Worm (Caenorhabditis elegans) whole organism, late embryonic: ENCODE results near the gene pstk-1.

Source experiments
- C08G9.2 ChIP-seq: sonication (generic microtip); optimal IDR thresholded peaks from 2 replicates; lab custom pipeline; 2016; ENCODE audit warnings: mild to moderate bottlenecking, missing genetic modification characterization, moderate library complexity, missing compliant biosample characterization
- C38D4.7 ChIP-seq: fragments of 200-800 bp; sonication (Bioruptor generic); optimal IDR thresholded peaks from 2 replicates; lab custom pipeline; 2018; ENCODE audit warnings: mild to moderate bottlenecking, missing genetic modification characterization, moderate library complexity, missing compliant biosample characterization
- K02D7.2 ChIP-seq: sonication (generic microtip); optimal IDR thresholded peaks from 2 replicates; lab custom pipeline; 2017; ENCODE audit warnings: mild to moderate bottlenecking, missing genetic modification characterization, missing compliant biosample characterization
- Y22D7AL.16 ChIP-seq: sonication (generic microtip); optimal IDR thresholded peaks from 2 replicates; lab custom pipeline; 2016; ENCODE audit warnings: missing genetic modification characterization, missing compliant biosample characterization
- ama-1 ChIP-seq: fragments of 150-350 bp; optimal IDR thresholded peaks from 2 replicates; lab custom pipeline; 2014
- ceh-19 ChIP-seq: fragments of 200-800 bp; sonication (Bioruptor generic); optimal IDR thresholded peaks from 2 replicates; lab custom pipeline; 2018; ENCODE audit warnings: mild to moderate bottlenecking, missing genetic modification characterization, missing compliant biosample characterization
- ceh-2 ChIP-seq: sonication (generic microtip); optimal IDR thresholded peaks from 2 replicates; lab custom pipeline; 2016; ENCODE audit warnings: missing genotype, missing genetic modification characterization, missing compliant biosample characterization
- ceh-22 ChIP-seq: sonication (generic microtip); optimal IDR thresholded peaks from 2 replicates; lab custom pipeline; 2017; ENCODE audit warnings: missing biosample characterization, missing genetic modification characterization
- ceh-24 ChIP-seq: sonication (generic microtip); optimal IDR thresholded peaks from 2 replicates; lab custom pipeline; 2016; ENCODE audit warnings: mild to moderate bottlenecking, missing genetic modification characterization, missing compliant biosample characterization
- ceh-31 ChIP-seq: sonication (generic microtip); optimal IDR thresholded peaks from 2 replicates; lab custom pipeline; 2016; ENCODE audit warnings: missing genetic modification characterization, missing compliant biosample characterization
- ceh-48 ChIP-seq: sonication (generic microtip); optimal IDR thresholded peaks from 2 replicates; lab custom pipeline; 2016; ENCODE audit warnings: missing genetic modification characterization, inconsistent platforms, missing compliant biosample characterization
- dmd-4 ChIP-seq: sonication (generic microtip); optimal IDR thresholded peaks from 2 replicates; lab custom pipeline; 2016; ENCODE audit warnings: borderline replicate concordance, missing genetic modification characterization, missing compliant biosample characterization
- ets-4 ChIP-seq: sonication (generic microtip); optimal IDR thresholded peaks from 2 replicates; lab custom pipeline; 2016; ENCODE audit warnings: missing genetic modification characterization, missing compliant biosample characterization
- eyg-1 ChIP-seq: sonication (generic microtip); optimal IDR thresholded peaks from 2 replicates; lab custom pipeline; 2016; ENCODE audit warnings: missing genotype, missing genetic modification characterization, missing compliant biosample characterization
- fax-1 ChIP-seq: sonication (generic microtip); optimal IDR thresholded peaks from 2 replicates; lab custom pipeline; 2016; ENCODE audit warnings: missing genotype, missing genetic modification characterization, missing compliant biosample characterization
- fkh-6 ChIP-seq: sonication (generic microtip); optimal IDR thresholded peaks from 2 replicates; lab custom pipeline; 2016; ENCODE audit warnings: missing genetic modification characterization, missing compliant biosample characterization
- hlh-6 ChIP-seq: sonication (generic microtip); optimal IDR thresholded peaks from 2 replicates; lab custom pipeline; 2016; ENCODE audit warnings: missing genotype, missing genetic modification characterization, missing compliant biosample characterization
- hlh-8 ChIP-seq: sonication (generic microtip); optimal IDR thresholded peaks from 2 replicates; lab custom pipeline; 2016; ENCODE audit warnings: missing genotype, missing genetic modification characterization, missing compliant biosample characterization
- lin-11 ChIP-seq: fragments of 200-800 bp; sonication (Bioruptor generic); optimal IDR thresholded peaks from 2 replicates; lab custom pipeline; 2018; ENCODE audit warnings: mild to moderate bottlenecking, missing genetic modification characterization, missing compliant biosample characterization
- madf-2 ChIP-seq: sonication (generic microtip); optimal IDR thresholded peaks from 2 replicates; lab custom pipeline; 2017; ENCODE audit warnings: missing genetic modification characterization, missing compliant biosample characterization
- nhr-11 ChIP-seq: fragments of 150-350 bp; optimal IDR thresholded peaks from 2 replicates; lab custom pipeline; 2014; ENCODE audit warnings: missing biosample characterization, missing genetic modification characterization
- nhr-232 ChIP-seq: sonication (generic microtip); optimal IDR thresholded peaks from 2 replicates; lab custom pipeline; 2016; ENCODE audit warnings: missing genetic modification characterization, missing compliant biosample characterization
- pat-9 ChIP-seq: fragments of 200-800 bp; sonication (Bioruptor generic); optimal IDR thresholded peaks from 2 replicates; lab custom pipeline; 2018; ENCODE audit warnings: mild to moderate bottlenecking, missing genetic modification characterization, moderate library complexity, missing compliant biosample characterization
- pax-1 ChIP-seq: fragments of 150-350 bp; optimal IDR thresholded peaks from 2 replicates; lab custom pipeline; 2014; ENCODE audit warnings: missing biosample characterization, missing genetic modification characterization
- pha-2 ChIP-seq: sonication (generic microtip); optimal IDR thresholded peaks from 2 replicates; lab custom pipeline; 2017; ENCODE audit warnings: mild to moderate bottlenecking, missing genetic modification characterization, missing compliant biosample characterization
- sox-2 ChIP-seq: fragments of 200-800 bp; sonication (Bioruptor generic); IDR thresholded peaks from 2 replicates; pipeline ENCODE4 v1.3.6; 2022; ENCODE audit warnings: missing genetic modification reagents, missing genetic modification characterization, missing compliant biosample characterization
- sox-4 ChIP-seq: sonication (generic microtip); optimal IDR thresholded peaks from 2 replicates; lab custom pipeline; 2017; ENCODE audit warnings: mild to moderate bottlenecking, missing genetic modification characterization, inconsistent platforms, missing compliant biosample characterization
- syd-9 ChIP-seq: sonication (generic microtip); optimal IDR thresholded peaks from 2 replicates; lab custom pipeline; 2016; ENCODE audit warnings: mild to moderate bottlenecking, missing genetic modification characterization, moderate library complexity, missing compliant biosample characterization
- ttx-3 ChIP-seq: sonication (generic microtip); optimal IDR thresholded peaks from 2 replicates; lab custom pipeline; 2016; ENCODE audit warnings: missing genetic modification reagents, missing genetic modification characterization, missing compliant biosample characterization
- unc-3 ChIP-seq, 2 experiments: fragments of 200-800 bp in 1 of 2; sonication (Bioruptor generic) in 1 of 2; sonication (generic microtip) in 1 of 2; conservative IDR thresholded peaks in 1 of 2; optimal IDR thresholded peaks in 1 of 2; 2 replicates each; pipeline versions ENCODE4 v1.3.6 to Lab custom; 2016 to 2022; ENCODE audit warnings: missing compliant biosample characterization in 2 of 2, missing genetic modification characterization in 2 of 2, missing genetic modification reagents in 1 of 2
- unc-42 ChIP-seq: sonication (generic microtip); optimal IDR thresholded peaks from 2 replicates; lab custom pipeline; 2016; ENCODE audit warnings: missing genotype, missing genetic modification characterization, missing compliant biosample characterization
- unc-55 ChIP-seq: sonication (generic microtip); optimal IDR thresholded peaks from 2 replicates; lab custom pipeline; 2017; ENCODE audit warnings: missing biosample characterization, missing genetic modification reagents, missing genetic modification characterization
- zip-5 ChIP-seq: sonication (generic microtip); optimal IDR thresholded peaks from 2 replicates; lab custom pipeline; 2016; ENCODE audit warnings: missing genetic modification characterization, missing compliant biosample characterization
- ztf-16 ChIP-seq: sonication (generic microtip); optimal IDR thresholded peaks from 2 replicates; lab custom pipeline; 2017; ENCODE audit warnings: missing genetic modification characterization, missing compliant biosample characterization

pstk-1 gene

DNA sequence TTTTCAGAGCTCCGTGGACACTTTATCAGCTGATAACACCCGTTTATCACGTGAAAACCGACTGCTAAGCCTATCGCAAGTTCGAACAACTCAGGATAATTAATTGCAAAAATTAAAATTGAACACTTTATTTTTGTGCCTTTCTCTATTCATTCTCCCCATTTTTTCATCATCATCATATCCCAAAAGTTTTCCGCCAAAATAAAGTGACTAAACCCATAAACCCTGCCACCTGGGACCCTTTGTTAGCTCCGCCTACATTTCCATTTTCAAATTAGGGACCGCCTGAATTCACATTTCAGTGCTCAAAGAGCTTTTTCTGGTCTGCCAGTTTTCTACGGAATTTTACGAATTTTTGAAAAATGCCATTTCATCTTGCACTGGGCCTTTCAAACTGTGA lies 18.0 kb downstream of the pstk-1 start, which contains the start of gene arrd-16:
TSS of gene arrd-16 (plus strand) at position 301 of the 400 bp plus-strand sequence.
- no peak for TF ChIP-seq hlh-8 (tag; lab: Kevin White, UChicago)
- TF ChIP-seq fkh-6 (tag; lab: Kevin White, UChicago) = no peak
- TF ChIP-seq nhr-11 = no peak
- no peak for TF ChIP-seq pax-1 (tag; lab: Kevin White, UChicago)

DNA sequence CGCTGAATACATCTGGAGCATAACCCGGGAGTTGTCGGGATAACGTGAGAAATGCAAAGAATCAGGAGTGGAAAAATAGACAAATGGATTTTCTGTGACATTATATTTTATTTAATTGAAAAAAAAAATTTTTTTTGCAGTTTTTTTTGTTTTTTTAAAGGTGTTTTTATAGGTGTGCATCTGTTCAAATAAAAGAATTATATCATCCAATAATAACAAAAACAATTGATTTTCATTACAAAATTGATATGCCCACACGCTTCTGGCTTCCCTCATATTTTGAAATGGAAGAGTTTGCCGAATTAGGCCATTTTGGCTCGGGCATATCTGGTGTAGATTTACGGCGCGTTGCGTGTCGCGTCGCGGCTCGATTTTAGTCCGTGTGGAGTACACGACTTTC lies 25.6 kb downstream of the pstk-1 start, which contains the start of gene Y49E10.25:
TSS of gene Y49E10.25 (minus strand) at position 101 of the 400 bp plus-strand sequence.
- TF ChIP-seq ceh-22 (tag; lab: Kevin White, UChicago) (no peak), ztf-16 (tag; lab: Kevin White, UChicago) (no peak), madf-2 (no peak), pat-9 (tag; lab: Kevin White, UChicago) (no peak), C38D4.7 (no peak), dmd-4 (tag; lab: Kevin White, UChicago) (no peak), ceh-31 (no peak), ceh-19 (GFP tag; lab: Kevin White, UChicago) (no peak), ets-4 (tag; lab: Kevin White, UChicago) (no peak), ceh-2 (tag; lab: Kevin White, UChicago) (no peak)

DNA sequence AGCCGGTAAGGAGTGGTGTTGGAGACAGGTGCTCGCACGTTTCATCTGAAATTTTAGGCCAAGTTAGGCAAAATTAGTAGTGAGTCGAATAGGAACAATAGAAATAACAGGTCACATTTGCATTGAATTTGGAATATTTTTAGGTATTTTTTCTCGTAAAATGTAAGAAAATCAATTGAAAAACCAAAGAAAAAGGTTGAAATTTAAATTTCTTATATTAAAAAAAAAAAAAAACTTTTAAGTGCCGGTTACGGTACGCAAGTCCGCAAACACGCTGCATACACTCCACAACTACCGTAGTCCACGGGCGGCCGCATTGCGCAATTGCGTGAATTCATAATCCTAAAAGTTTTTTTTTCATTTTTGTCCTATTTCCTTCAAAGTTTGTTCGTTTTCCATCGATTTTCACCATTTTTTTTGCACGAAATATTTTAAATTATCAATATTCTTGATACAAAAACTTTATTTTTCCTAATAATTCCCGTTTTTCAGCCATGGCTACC lies 29.2 kb downstream of the pstk-1 start, which contains the start of the genes Y111B2A.1 and Y111B2A.2:
TSS of gene Y111B2A.1 (minus strand) at position 51 of the 503 bp plus-strand sequence.
TSS of gene Y111B2A.2 (plus strand) at position 493 of the 503 bp plus-strand sequence.
- TF ChIP-seq sox-2 (no peak), pha-2 (tag; lab: Kevin White, UChicago) (no peak), eyg-1 (tag; lab: Kevin White, UChicago) (no peak), C08G9.2 (no peak), ceh-48 (tag; lab: Kevin White, UChicago) (no peak), madf-2 (no peak), nhr-232 (tag; lab: Kevin White, UChicago) (no peak), unc-42 (tag; lab: Kevin White, UChicago) (no peak), ttx-3 (tag; lab: Kevin White, UChicago) (no peak), ceh-24 (tag; lab: Kevin White, UChicago) (no peak)

DNA sequence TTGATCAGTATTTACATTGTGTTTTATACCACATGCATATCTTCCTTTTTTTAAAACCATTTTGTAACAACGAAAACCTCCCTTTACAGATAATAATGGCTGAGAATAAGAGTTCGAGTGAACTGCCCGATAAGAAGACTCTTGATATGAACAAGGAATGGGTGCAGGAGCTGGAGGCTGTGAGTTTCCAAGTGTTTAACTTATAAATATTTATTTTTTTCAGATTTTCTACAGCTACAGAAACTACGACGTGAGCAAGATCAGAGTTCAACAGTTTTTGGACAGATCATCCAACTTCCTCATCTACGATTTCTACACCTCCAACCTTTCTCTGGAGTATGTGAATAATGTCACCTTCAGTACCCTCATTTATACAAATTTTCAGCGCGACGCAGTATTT lies 30.0 kb downstream of the pstk-1 start, which contains the start of gene herd-1:
TSS of gene herd-1 (plus strand) at position 90 of the 400 bp plus-strand sequence.
- TF ChIP-seq hlh-6 (no peak), Y22D7AL.16 (tag; lab: Kevin White, UChicago) (no peak), unc-3 (GFP tag; conservative IDR thresholded peaks at IDR 0.05; lab: Robert Waterston, UW) (no peak), unc-3 (tag; optimal IDR thresholded peaks at IDR 0.05; lab: Kevin White, UChicago) (no peak), lin-11 (tag; lab: Kevin White, UChicago) (no peak), syd-9 (tag; lab: Kevin White, UChicago) (no peak)
- TF ChIP-seq, all 69 proteins: peak for 0

DNA sequence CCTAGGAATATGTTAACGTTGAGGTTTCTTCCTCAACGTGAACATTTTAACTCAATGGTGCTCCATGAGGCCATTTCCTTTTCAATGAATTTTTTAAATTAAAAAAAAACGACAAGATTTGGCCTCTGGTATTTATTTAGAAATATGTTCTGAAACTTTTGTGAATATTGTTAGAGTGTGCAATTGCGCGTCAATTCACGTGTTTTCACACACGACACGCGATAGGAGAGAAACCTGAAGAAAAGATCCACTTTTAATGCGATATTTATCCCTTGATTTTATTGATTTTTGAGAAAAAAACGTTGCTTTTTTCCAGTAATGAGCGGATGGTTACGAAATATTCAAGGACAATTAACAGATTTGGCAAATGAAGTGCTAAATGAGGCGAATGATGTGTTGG lies 32.8 kb downstream of the pstk-1 start, which contains the start of gene sql-1:
TSS of gene sql-1 (plus strand) at position 313 of the 400 bp plus-strand sequence.
- TF ChIP-seq ceh-22 (tag; lab: Kevin White, UChicago) = no peak
- TF ChIP-seq unc-55 = no peak
- TF ChIP-seq unc-42 (tag; lab: Kevin White, UChicago) = no peak
- TF ChIP-seq ceh-31 = no peak
- TF ChIP-seq fkh-6 (tag; lab: Kevin White, UChicago) = no peak
- TF ChIP-seq ama-1 (lab: Kevin White, UChicago) = no peak
- no peak for TF ChIP-seq K02D7.2 (tag; lab: Kevin White, UChicago)
- no peak for TF ChIP-seq fax-1 (tag; lab: Kevin White, UChicago)
- no peak for TF ChIP-seq syd-9 (tag; lab: Kevin White, UChicago)
- TF ChIP-seq nhr-11 = no peak
- no peak for TF ChIP-seq zip-5 (tag; lab: Kevin White, UChicago)
- TF ChIP-seq sox-4 (tag; lab: Kevin White, UChicago) = no peak
- no peak for TF ChIP-seq madf-2
